Worm (Caenorhabditis elegans): ENCODE results near the gene Y34B4A.4.

The Y34B4A.4 gene

ce11 chrX:5303500-5303899 is 39.4 kb downstream of the Y34B4A.4 start, which contains the start of gene ags-3:
ags-3 (minus strand) TSS chrX:5303600.
- TF ChIP-seq nhr-77 (tag; optimal IDR thresholded peaks at IDR 0.05) (no peak), ama-1 (optimal IDR thresholded peaks at IDR 0.05) (no peak), nhr-21 (tag; optimal IDR thresholded peaks at IDR 0.05) (no peak), unc-55 (GFP tag; optimal IDR thresholded peaks at IDR 0.05) (no peak), mdl-1 (tag; optimal IDR thresholded peaks at IDR 0.05) (no peak), sem-4 (tag; optimal IDR thresholded peaks at IDR 0.05) (no peak), nhr-6 (tag; optimal IDR thresholded peaks at IDR 0.05) (no peak), lin-39 (tag; optimal IDR thresholded peaks at IDR 0.05) (no peak), nhr-11 (tag; optimal IDR thresholded peaks at IDR 0.05) (no peak), fos-1 (tag; optimal IDR thresholded peaks at IDR 0.05) (no peak), nhr-10 (tag; optimal IDR thresholded peaks at IDR 0.05) (no peak), nhr-129 (tag; optimal IDR thresholded peaks at IDR 0.05) (no peak)

DNA sequence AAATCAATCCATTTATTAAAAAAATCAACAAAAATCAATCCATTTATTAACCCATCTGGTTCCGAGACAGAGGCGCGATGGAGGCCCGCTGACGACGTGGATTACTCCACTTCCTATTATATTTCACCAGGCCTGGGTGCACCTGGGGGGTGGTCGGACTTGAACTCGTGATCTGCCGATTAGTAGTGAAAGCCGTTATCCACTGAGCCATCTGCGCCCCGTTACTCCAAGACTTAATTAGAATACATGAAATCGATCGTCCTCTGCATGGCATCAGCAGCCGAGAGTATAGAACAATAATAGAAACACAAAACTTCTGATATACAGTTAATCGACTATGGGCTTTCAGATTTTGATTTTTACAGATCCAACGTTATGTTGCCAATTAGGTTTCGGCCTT is 45.5 kb downstream of the Y34B4A.4 start:
- TF ChIP-seq lin-11 (tag; optimal IDR thresholded peaks at IDR 0.05): no peak

DNA sequence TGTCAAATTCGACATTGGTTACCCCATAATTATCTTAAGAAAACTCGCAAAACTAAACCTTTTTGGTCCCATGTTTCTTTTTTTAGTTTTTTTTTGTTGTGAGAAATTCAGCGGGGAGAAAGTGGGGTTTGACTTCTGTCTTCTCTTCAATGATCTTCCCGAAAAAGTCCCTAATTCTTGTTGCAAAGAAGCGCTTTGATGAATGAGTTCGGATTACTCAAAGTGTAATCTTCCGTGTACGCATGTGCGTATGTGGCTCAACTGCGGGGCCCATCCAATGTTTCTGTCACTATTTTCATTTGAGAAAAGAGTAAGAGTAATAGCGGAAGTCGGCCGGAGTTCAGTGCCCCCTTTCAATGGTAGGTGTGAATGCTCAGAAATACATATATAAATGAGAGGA is 47.0 kb downstream of the Y34B4A.4 start:
- peak; percentile 53 for TF ChIP-seq unc-55 (GFP tag; optimal IDR thresholded peaks at IDR 0.05)
- peak in 1 of 2 experiments; percentile 22 for TF ChIP-seq mdl-1 (tag; optimal IDR thresholded peaks at IDR 0.05)
- no peak for TF ChIP-seq C34F6.9 (tag; optimal IDR thresholded peaks at IDR 0.05)
- TF ChIP-seq mab-5 (tag; optimal IDR thresholded peaks at IDR 0.05): peak; percentile 72

ce11 chrX:5319214-5319838 is 55.2 kb downstream of the Y34B4A.4 start:
- TF ChIP-seq nhr-25 (tag; optimal IDR thresholded peaks at IDR 0.05) (no peak), ztf-4 (tag; optimal IDR thresholded peaks at IDR 0.05) (no peak), mdl-1 (tag; optimal IDR thresholded peaks at IDR 0.05) (no peak), alr-1 (tag; optimal IDR thresholded peaks at IDR 0.05) (no peak), unc-62 (GFP tag; optimal IDR thresholded peaks at IDR 0.05) (no peak), lin-39 (tag; optimal IDR thresholded peaks at IDR 0.05) (no peak), unc-39 (tag; optimal IDR thresholded peaks at IDR 0.05) (no peak), unc-55 (GFP tag; optimal IDR thresholded peaks at IDR 0.05) (no peak), lin-13 (GFP tag; optimal IDR thresholded peaks at IDR 0.05) (peak; percentile 15), sma-9 (GFP tag; optimal IDR thresholded peaks at IDR 0.05) (peak; percentile 70), sma-9 (tag; optimal IDR thresholded peaks at IDR 0.05) (no peak), nhr-129 (tag; optimal IDR thresholded peaks at IDR 0.05) (peak; percentile 83), mab-5 (tag; optimal IDR thresholded peaks at IDR 0.05) (no peak), R02D3.7 (tag; optimal IDR thresholded peaks at IDR 0.05) (no peak), nhr-21 (tag; optimal IDR thresholded peaks at IDR 0.05) (peak; percentile 35), mbf-1 (tag; optimal IDR thresholded peaks at IDR 0.05) (no peak), blmp-1 (tag; optimal IDR thresholded peaks at IDR 0.05; ENCODE audit: insufficient read depth) (no peak), snpc-4 (tag; optimal IDR thresholded peaks at IDR 0.05) (no peak), nhr-11 (tag; optimal IDR thresholded peaks at IDR 0.05) (no peak), nhr-10 (tag; optimal IDR thresholded peaks at IDR 0.05) (no peak), lsy-2 (tag; optimal IDR thresholded peaks at IDR 0.05) (peak in 1 of 2 experiments; percentile 27), peb-1 (tag; optimal IDR thresholded peaks at IDR 0.05) (no peak), ZK546.5 (tag; optimal IDR thresholded peaks at IDR 0.05) (no peak), C34F6.9 (tag; optimal IDR thresholded peaks at IDR 0.05) (no peak), crh-2 (tag; optimal IDR thresholded peaks at IDR 0.05) (peak; percentile 45), ztf-1 (GFP tag; conservative IDR thresholded peaks at IDR 0.05) (no peak), zag-1 (tag; optimal IDR thresholded peaks at IDR 0.05) (no peak), ceh-82 (tag; optimal IDR thresholded peaks at IDR 0.05) (no peak), nhr-6 (tag; optimal IDR thresholded peaks at IDR 0.05) (no peak), sem-4 (tag; optimal IDR thresholded peaks at IDR 0.05) (peak; percentile 25), fos-1 (tag; optimal IDR thresholded peaks at IDR 0.05) (peak; percentile 51), elt-3 (tag; optimal IDR thresholded peaks at IDR 0.05) (no peak), egl-27 (tag; optimal IDR thresholded peaks at IDR 0.05) (peak; percentile 47), skn-1 (tag; optimal IDR thresholded peaks at IDR 0.05) (no peak), nhr-12 (tag; optimal IDR thresholded peaks at IDR 0.05) (no peak), nhr-23 (tag; optimal IDR thresholded peaks at IDR 0.05) (no peak), ceh-16 (tag; optimal IDR thresholded peaks at IDR 0.05) (no peak), nhr-77 (tag; optimal IDR thresholded peaks at IDR 0.05) (no peak), lin-11 (tag; optimal IDR thresholded peaks at IDR 0.05) (no peak), F13H6.1 (tag; optimal IDR thresholded peaks at IDR 0.05) (peak; percentile 31), dmd-4 (tag; optimal IDR thresholded peaks at IDR 0.05) (no peak), sma-3 (GFP tag; optimal IDR thresholded peaks at IDR 0.05) (no peak), ama-1 (optimal IDR thresholded peaks at IDR 0.05) (no peak), nhr-237 (tag; optimal IDR thresholded peaks at IDR 0.05) (no peak), elt-1 (tag; optimal IDR thresholded peaks at IDR 0.05) (no peak), aly-2 (tag; optimal IDR thresholded peaks at IDR 0.05) (no peak)

Data from whole organism, L2 larva.